Worm (Caenorhabditis elegans): ENCODE data around the gene spin-4.

ce11 chrIII:12702375-12702774 is 14.3 kb downstream of the spin-4 start:
- no peak for TF ChIP-seq tbx-11 (GFP tag; IDR thresholded peaks at IDR 0.05)
- no peak for TF ChIP-seq hmbx-1 (tag; optimal IDR thresholded peaks at IDR 0.05)
- TF ChIP-seq tbx-37 (GFP tag; conservative IDR thresholded peaks at IDR 0.05), result no peak
- TF ChIP-seq tra-4 (tag; optimal IDR thresholded peaks at IDR 0.05), result no peak
- no peak for TF ChIP-seq ceh-36 (tag; optimal IDR thresholded peaks at IDR 0.05)
- TF ChIP-seq hnd-1 (tag; optimal IDR thresholded peaks at IDR 0.05), result no peak
- no peak for TF ChIP-seq flt-1 (GFP tag; IDR thresholded peaks at IDR 0.05)
- no peak for TF ChIP-seq ama-1 (optimal IDR thresholded peaks at IDR 0.05)
- TF ChIP-seq ets-7 (tag; optimal IDR thresholded peaks at IDR 0.05), result no peak
- no peak for TF ChIP-seq aly-1 (tag; optimal IDR thresholded peaks at IDR 0.05)
- no peak for TF ChIP-seq pes-1 (GFP tag; IDR thresholded peaks at IDR 0.05)
- TF ChIP-seq ceh-13 (GFP tag; optimal IDR thresholded peaks at IDR 0.05), result no peak

All from whole organism, early embryonic.